Worm (Caenorhabditis elegans) whole organism, late embryonic: Measurements from ENCODE around the gene ins-19.

Experiments
- ceh-24 ChIP-seq: sonication (generic microtip); optimal IDR thresholded peaks from 2 replicates; lab custom pipeline; 2016; ENCODE audit warnings: mild to moderate bottlenecking, missing genetic modification characterization, missing compliant biosample characterization
- ceh-30 ChIP-seq: fragments of 150-350 bp; optimal IDR thresholded peaks from 2 replicates; lab custom pipeline; 2014; ENCODE audit warnings: missing biosample characterization, missing genetic modification characterization
- ceh-48 ChIP-seq: sonication (generic microtip); optimal IDR thresholded peaks from 2 replicates; lab custom pipeline; 2016; ENCODE audit warnings: missing genetic modification characterization, inconsistent platforms, missing compliant biosample characterization
- dmd-4 ChIP-seq: sonication (generic microtip); optimal IDR thresholded peaks from 2 replicates; lab custom pipeline; 2016; ENCODE audit warnings: borderline replicate concordance, missing genetic modification characterization, missing compliant biosample characterization
- fax-1 ChIP-seq: sonication (generic microtip); optimal IDR thresholded peaks from 2 replicates; lab custom pipeline; 2016; ENCODE audit warnings: missing genotype, missing genetic modification characterization, missing compliant biosample characterization
- hlh-13 ChIP-seq: fragments of 200-800 bp; sonication (Bioruptor generic); optimal IDR thresholded peaks from 2 replicates; lab custom pipeline; 2018; ENCODE audit warnings: mild to moderate bottlenecking, missing genetic modification characterization, missing compliant biosample characterization
- hlh-6 ChIP-seq: sonication (generic microtip); optimal IDR thresholded peaks from 2 replicates; lab custom pipeline; 2016; ENCODE audit warnings: missing genotype, missing genetic modification characterization, missing compliant biosample characterization
- lim-6 ChIP-seq: sonication (generic microtip); optimal IDR thresholded peaks from 2 replicates; lab custom pipeline; 2016; ENCODE audit warnings: missing genetic modification characterization, missing compliant biosample characterization
- lin-11 ChIP-seq: fragments of 200-800 bp; sonication (Bioruptor generic); optimal IDR thresholded peaks from 2 replicates; lab custom pipeline; 2018; ENCODE audit warnings: mild to moderate bottlenecking, missing genetic modification characterization, missing compliant biosample characterization
- nhr-11 ChIP-seq: fragments of 150-350 bp; optimal IDR thresholded peaks from 2 replicates; lab custom pipeline; 2014; ENCODE audit warnings: missing biosample characterization, missing genetic modification characterization
- pha-4 ChIP-seq: fragments of 150-350 bp; optimal IDR thresholded peaks from 2 replicates; lab custom pipeline; 2018; ENCODE audit warnings: missing biosample characterization, missing genetic modification reagents, missing genetic modification characterization
- rnt-1 ChIP-seq: sonication (generic microtip); optimal IDR thresholded peaks from 2 replicates; lab custom pipeline; 2016; ENCODE audit warnings: missing genetic modification characterization, missing compliant biosample characterization
- sox-2 ChIP-seq: fragments of 200-800 bp; sonication (Bioruptor generic); IDR thresholded peaks from 2 replicates; pipeline ENCODE4 v1.3.6; 2022; ENCODE audit warnings: missing genetic modification reagents, missing genetic modification characterization, missing compliant biosample characterization
- tbx-7 ChIP-seq: sonication (generic microtip); optimal IDR thresholded peaks from 2 replicates; lab custom pipeline; 2016; ENCODE audit warnings: missing genotype, missing genetic modification characterization, missing compliant biosample characterization

ce11 chrII:3093352-3093751 is 32.9 kb downstream of the ins-19 start, which contains the start of gene srg-22:
- TF ChIP-seq hlh-13 (GFP tag; lab: Kevin White, UChicago) (no peak), pha-4 (tag; lab: Kevin White, UChicago) (no peak), dmd-4 (tag; lab: Kevin White, UChicago) (no peak), ceh-48 (no peak), fax-1 (tag; lab: Kevin White, UChicago) (no peak), rnt-1 (tag; lab: Kevin White, UChicago) (no peak), ceh-30 (tag; lab: Kevin White, UChicago) (no peak), nhr-11 (tag; lab: Kevin White, UChicago) (no peak), ceh-24 (tag; lab: Kevin White, UChicago) (no peak), tbx-7 (tag; lab: Kevin White, UChicago) (no peak), lim-6 (tag; lab: Kevin White, UChicago) (no peak), hlh-6 (tag; lab: Kevin White, UChicago) (no peak), lin-11 (tag; lab: Kevin White, UChicago) (no peak), sox-2 (GFP tag; lab: Robert Waterston, UW) (no peak)
